Worm (Caenorhabditis elegans): Measurements from ENCODE around the gene F16B4.5.

The F16B4.5 gene

ce11 chrV:1620537-1620936 is 32.3 kb downstream of the F16B4.5 start:
- peak; percentile 15; the same call in 1 of the 2 replicates for TF ChIP-seq dmd-6 (GFP tag; IDR thresholded peaks at IDR 0.05)
- TF ChIP-seq dve-1 (tag; optimal IDR thresholded peaks at IDR 0.05; ENCODE audit: insufficient read depth): peak; percentile 20
- no peak for TF ChIP-seq saeg-2 (GFP tag; IDR thresholded peaks at IDR 0.05)

ce11 chrV:1621494-1621893 is 33.3 kb downstream of the F16B4.5 start, which contains the start of gene nhr-117:
Gene nhr-117 (minus strand): TSS chrV:1621520.
- no peak for TF ChIP-seq gei-8 (GFP tag; optimal IDR thresholded peaks at IDR 0.05)
- no peak for TF ChIP-seq mdt-29 (GFP tag; IDR thresholded peaks at IDR 0.05)
- TF ChIP-seq F10B5.3 (tag; optimal IDR thresholded peaks at IDR 0.05): no peak
- no peak for TF ChIP-seq set-16 (GFP tag; IDR thresholded peaks at IDR 0.05)
- no peak for TF ChIP-seq F37D6.2 (tag; optimal IDR thresholded peaks at IDR 0.05)
- TF ChIP-seq nhr-10 (tag; optimal IDR thresholded peaks at IDR 0.05): no peak
- no peak for TF ChIP-seq php-3 (GFP tag; IDR thresholded peaks at IDR 0.05)
- no peak for TF ChIP-seq daf-16 (GFP tag; optimal IDR thresholded peaks at IDR 0.05)
- TF ChIP-seq daf-16 (tag; optimal IDR thresholded peaks at IDR 0.05): peak; percentile 83
- peak; percentile 25 for TF ChIP-seq nhr-77 (tag; optimal IDR thresholded peaks at IDR 0.05)
- no peak for TF ChIP-seq vab-7 (GFP tag; IDR thresholded peaks at IDR 0.05)
- TF ChIP-seq lir-3 (tag; optimal IDR thresholded peaks at IDR 0.05): no peak
- no peak for TF ChIP-seq nhr-11 (tag; optimal IDR thresholded peaks at IDR 0.05)
- no peak for TF ChIP-seq egl-27 (tag; optimal IDR thresholded peaks at IDR 0.05)
- no peak for TF ChIP-seq R02D3.7 (tag; optimal IDR thresholded peaks at IDR 0.05)
- no peak for TF ChIP-seq tra-1 (GFP tag; IDR thresholded peaks at IDR 0.05)
- no peak for TF ChIP-seq mep-1 (tag; optimal IDR thresholded peaks at IDR 0.05)
- peak; percentile 48 for TF ChIP-seq hlh-30 (tag; optimal IDR thresholded peaks at IDR 0.05; ENCODE audit: insufficient read depth)
- TF ChIP-seq lin-1 (GFP tag; IDR thresholded peaks at IDR 0.05): no peak
- TF ChIP-seq nhr-48 (tag; optimal IDR thresholded peaks at IDR 0.05): no peak
- peak; percentile 29 for TF ChIP-seq hlh-11 (tag; optimal IDR thresholded peaks at IDR 0.05)
- TF ChIP-seq egl-43 (GFP tag; IDR thresholded peaks at IDR 0.05): no peak
- no peak for TF ChIP-seq madf-5 (GFP tag; IDR thresholded peaks at IDR 0.05)
- TF ChIP-seq dmd-8 (GFP tag; IDR thresholded peaks at IDR 0.05): no peak
- TF ChIP-seq daf-8 (GFP tag; IDR thresholded peaks at IDR 0.05): no peak

ce11 chrV:1623429-1623828 is 35.2 kb downstream of the F16B4.5 start:
- TF ChIP-seq aha-1 (tag) (peak; percentile 94), F26F4.8 (GFP tag; conservative IDR thresholded peaks at IDR 0.05) (no peak), hlh-30 (tag; optimal IDR thresholded peaks at IDR 0.05; ENCODE audit: insufficient read depth) (no peak), hlh-11 (tag; optimal IDR thresholded peaks at IDR 0.05) (no peak), ces-1 (GFP tag; optimal IDR thresholded peaks at IDR 0.05) (no peak), snpc-1.2 (GFP tag; IDR thresholded peaks at IDR 0.05) (no peak)

ce11 chrV:1624340-1624739 is 36.1 kb downstream of the F16B4.5 start, which contains the start of gene nhr-110:
Gene nhr-110 (minus strand): TSS chrV:1624440.
- TF ChIP-seq F10B5.3 (tag; optimal IDR thresholded peaks at IDR 0.05) (no peak), nhr-237 (tag; optimal IDR thresholded peaks at IDR 0.05) (no peak), attf-4 (tag; optimal IDR thresholded peaks at IDR 0.05) (no peak), dve-1 (tag; optimal IDR thresholded peaks at IDR 0.05; ENCODE audit: insufficient read depth) (peak; percentile 33), nhr-102 (tag; optimal IDR thresholded peaks at IDR 0.05) (no peak), nhr-28 (tag; optimal IDR thresholded peaks at IDR 0.05) (peak; percentile 16), hmg-1.1 (GFP tag; IDR thresholded peaks at IDR 0.05) (no peak), daf-16 (GFP tag; optimal IDR thresholded peaks at IDR 0.05) (no peak), daf-16 (tag; optimal IDR thresholded peaks at IDR 0.05) (peak; percentile 47), unc-62 (GFP tag; optimal IDR thresholded peaks at IDR 0.05 in 1 of 2) (peak in 1 of 2 experiments; percentile 46), unc-62 (tag; optimal IDR thresholded peaks at IDR 0.05) (no peak)
